Fruit fly (Drosophila melanogaster): ENCODE results near the gene spri.

spri gene

dm6 chrX:10595813-10596212 is 10.6 kb upstream of the spri start, which contains the start of the genes Hmr and CG2124 (continued):
- TF ChIP-seq CG17359 (tag; optimal IDR thresholded peaks at IDR 0.05) (no peak), tna (GFP tag; IDR thresholded peaks at IDR 0.05; ENCODE audit: partially characterized antibody) (peak; percentile 67; the same call in 1 of the 2 replicates), HLH4C (GFP tag; IDR thresholded peaks at IDR 0.05; ENCODE audit: partially characterized antibody) (peak; percentile 88), YL-1 (GFP tag; optimal IDR thresholded peaks at IDR 0.05) (peak; percentile 14), CG4282 (GFP tag; optimal IDR thresholded peaks at IDR 0.05) (no peak), CG11398 (GFP tag; optimal IDR thresholded peaks at IDR 0.05) (no peak), knrl (GFP tag; IDR thresholded peaks at IDR 0.05; ENCODE audit: partially characterized antibody) (peak; percentile 42; the same call in 2 of the 3 replicates), ato (GFP tag; IDR thresholded peaks at IDR 0.05; ENCODE audit: partially characterized antibody) (peak; percentile 37; the same call in 1 of the 2 replicates), Dref (GFP tag; IDR thresholded peaks at IDR 0.05) (peak; percentile 64), CG34224 (GFP tag; IDR thresholded peaks at IDR 0.05; ENCODE audit: partially characterized antibody) (peak; percentile 87), CG6654 (GFP tag; optimal IDR thresholded peaks at IDR 0.05) (no peak), CG9609 (GFP tag; optimal IDR thresholded peaks at IDR 0.05) (no peak), Med (GFP tag) (peak; percentile 61), E2f2 (GFP tag; IDR thresholded peaks at IDR 0.05) (peak; percentile 45), CG14860 (GFP tag; IDR thresholded peaks at IDR 0.05; ENCODE audit: partially characterized antibody) (peak; percentile 74), CG16779 (GFP tag; IDR thresholded peaks at IDR 0.05) (no peak), amos (GFP tag; IDR thresholded peaks at IDR 0.05; ENCODE audit: partially characterized antibody) (peak; percentile 59; the same call in 1 of the 2 replicates), CG5245 (GFP tag; optimal IDR thresholded peaks at IDR 0.05) (no peak), gfzf (GFP tag; optimal IDR thresholded peaks at IDR 0.05) (peak; percentile 36), Pdp1 (GFP tag; optimal IDR thresholded peaks at IDR 0.05) (peak in 1 of 2 experiments; percentile 49), CG10267 (tag; optimal IDR thresholded peaks at IDR 0.05) (peak; percentile 32), Sin3A (optimal IDR thresholded peaks at IDR 0.05) (peak; percentile 62), CG7786 (GFP tag; optimal IDR thresholded peaks at IDR 0.05) (no peak), Deaf1 (tag; optimal IDR thresholded peaks at IDR 0.05) (peak; percentile 22), CG2875 (GFP tag; optimal IDR thresholded peaks at IDR 0.05) (no peak), Stat92E (GFP tag; optimal IDR thresholded peaks at IDR 0.05) (peak in 1 of 3 experiments; percentile 30), vnd (GFP tag; IDR thresholded peaks at IDR 0.05; ENCODE audit: partially characterized antibody) (peak; percentile 67), row (GFP tag; IDR thresholded peaks at IDR 0.05) (0 out of 3 replicates have a peak, but pooled peaks have one; percentile 15), CG14710 (tag; optimal IDR thresholded peaks at IDR 0.05) (peak; percentile 37), ro (GFP tag; IDR thresholded peaks at IDR 0.05) (no peak), Trl (optimal IDR thresholded peaks at IDR 0.05) (peak; percentile 28 to 47), Trl (GFP tag; optimal IDR thresholded peaks at IDR 0.05) (no peak), unc-4 (GFP tag; IDR thresholded peaks at IDR 0.05; ENCODE audit: partially characterized antibody) (peak; percentile 77), CG10462 (GFP tag; optimal IDR thresholded peaks at IDR 0.05) (no peak), Xbp1 (GFP tag; optimal IDR thresholded peaks at IDR 0.05) (no peak), NfI (GFP tag; optimal IDR thresholded peaks at IDR 0.05) (no peak), pzg (GFP tag; optimal IDR thresholded peaks at IDR 0.05) (peak; percentile 55), H2.0 (GFP tag; IDR thresholded peaks at IDR 0.05) (no peak), phol (tag; optimal IDR thresholded peaks at IDR 0.05) (peak; percentile 23), CG10321 (GFP tag; IDR thresholded peaks at IDR 0.05) (no peak), gsb (GFP tag; IDR thresholded peaks at IDR 0.05) (no peak), wor (GFP tag; IDR thresholded peaks at IDR 0.05) (no peak), Bgb (GFP tag; IDR thresholded peaks at IDR 0.05; ENCODE audit: partially characterized antibody) (peak; percentile 46), slp2 (GFP tag; optimal IDR thresholded peaks at IDR 0.05) (no peak), CG17186 (GFP tag; optimal IDR thresholded peaks at IDR 0.05) (peak; percentile 54)

All from whole organism, embryonic.